Fruit fly (Drosophila melanogaster) whole organism, embryonic: ENCODE results near the gene Bet5.
A peak's percentile ranks its signal among the peaks of the same experiment; 100 is the strongest.

Source experiments
- Asciz ChIP-seq: fragments of 200-800 bp; sonication (Bioruptor generic); optimal IDR thresholded peaks from 2 replicates; lab custom pipeline; 2017; ENCODE audit warnings: missing biosample characterization, mild to moderate bottlenecking, missing genetic modification characterization, missing genetic modification reagents
- Awh ChIP-seq: fragments of 200-800 bp; sonication (Bioruptor generic); IDR thresholded peaks from 2 replicates; pipeline ENCODE4, ENCODE4 v1.3.6; 2022; ENCODE audit warnings: missing biosample characterization, missing genetic modification characterization
- Bdp1 ChIP-seq: fragments of 200-800 bp; sonication (Bioruptor generic); optimal IDR thresholded peaks from 3 replicates; lab custom pipeline; 2016; ENCODE audit warnings: missing biosample characterization, missing genetic modification characterization
- CG10147 ChIP-seq: fragments of 200-800 bp; sonication (Bioruptor generic); optimal IDR thresholded peaks from 2 replicates; lab custom pipeline; 2019; ENCODE audit warnings: missing biosample characterization, mild to moderate bottlenecking, missing genetic modification characterization, moderate library complexity
- CG10274 ChIP-seq: fragments of 200-800 bp; sonication (Bioruptor generic); optimal IDR thresholded peaks from 3 replicates; lab custom pipeline; 2017; ENCODE audit warnings: missing biosample characterization, mild to moderate bottlenecking, missing genetic modification characterization
- CG10543 ChIP-seq: fragments of 200-800 bp; sonication (Bioruptor generic); optimal IDR thresholded peaks from 3 replicates; lab custom pipeline; 2017; ENCODE audit warnings: missing biosample characterization, mild to moderate bottlenecking, missing genetic modification characterization, moderate library complexity
- CG10654 ChIP-seq: fragments of 200-800 bp; sonication (Bioruptor generic); optimal IDR thresholded peaks from 2 replicates; lab custom pipeline; 2016; ENCODE audit warnings: missing biosample characterization, missing genetic modification characterization
- CG11085 ChIP-seq: fragments of 200-800 bp; sonication (Bioruptor generic); IDR thresholded peaks from 2 replicates; pipeline ENCODE4 v1.3.6; 2022; ENCODE audit warnings: missing biosample characterization, missing genetic modification characterization
- CG12219 ChIP-seq: fragments of 200-800 bp; sonication (Bioruptor generic); optimal IDR thresholded peaks from 3 replicates; lab custom pipeline; 2018; ENCODE audit warnings: missing biosample characterization, mild to moderate bottlenecking, missing genetic modification characterization
- CG13296 ChIP-seq: fragments of 200-800 bp; sonication (Bioruptor generic); optimal IDR thresholded peaks from 3 replicates; lab custom pipeline; 2018; ENCODE audit warnings: missing biosample characterization, mild to moderate bottlenecking, missing genetic modification characterization
- CG14441 ChIP-seq: fragments of 200-800 bp; sonication (Bioruptor generic); IDR thresholded peaks from 2 replicates; pipeline ENCODE4 v1.3.6; 2022; ENCODE audit warnings: missing biosample characterization, missing genetic modification characterization
- CG14860 ChIP-seq: fragments of 200-800 bp; sonication (Bioruptor generic); IDR thresholded peaks from 3 replicates; pipeline ENCODE4 v1.3.6; 2022; ENCODE audit warnings: missing biosample characterization, missing genetic modification characterization; ENCODE audit not compliant: partially characterized antibody
- CG14965 ChIP-seq: fragments of 200-800 bp; sonication (Bioruptor generic); optimal IDR thresholded peaks from 2 replicates; lab custom pipeline; 2016; ENCODE audit warnings: missing biosample characterization, missing genetic modification characterization, borderline replicate concordance
- CG15011 ChIP-seq: fragments of 200-800 bp; sonication (Bioruptor generic); optimal IDR thresholded peaks from 3 replicates; lab custom pipeline; 2018; ENCODE audit warnings: missing biosample characterization, mild to moderate bottlenecking, missing genetic modification characterization
- CG1602 ChIP-seq: fragments of 200-800 bp; sonication (Bioruptor generic); optimal IDR thresholded peaks from 3 replicates; lab custom pipeline; 2016; ENCODE audit warnings: missing biosample characterization, missing genetic modification characterization
- CG17359 ChIP-seq: fragments of 200-800 bp; sonication (Bioruptor generic); optimal IDR thresholded peaks from 3 replicates; lab custom pipeline; 2018; ENCODE audit warnings: missing biosample characterization, mild to moderate bottlenecking, missing genetic modification characterization, moderate library complexity
- CG17802 ChIP-seq: fragments of 200-800 bp; sonication (Bioruptor generic); optimal IDR thresholded peaks from 2 replicates; lab custom pipeline; 2018; ENCODE audit warnings: missing biosample characterization, mild to moderate bottlenecking, missing genetic modification characterization, moderate library complexity
- CG31224 ChIP-seq: fragments of 200-800 bp; sonication (Bioruptor generic); IDR thresholded peaks from 2 replicates; pipeline ENCODE4 v1.3.6; 2022; ENCODE audit warnings: missing biosample characterization, missing genetic modification characterization
- CG3847 ChIP-seq: fragments of 200-800 bp; sonication (Bioruptor generic); IDR thresholded peaks from 2 replicates; pipeline ENCODE4 v1.3.6; 2022; ENCODE audit warnings: missing biosample characterization, missing genetic modification characterization
- CG6813 ChIP-seq: fragments of 200-800 bp; sonication (Bioruptor generic); optimal IDR thresholded peaks from 2 replicates; lab custom pipeline; 2017; ENCODE audit warnings: missing biosample characterization, missing genetic modification characterization, mild to moderate bottlenecking, moderate library complexity, missing genetic modification reagents
- CG7271 ChIP-seq: fragments of 200-800 bp; sonication (Bioruptor generic); optimal IDR thresholded peaks from 2 replicates; lab custom pipeline; 2018; ENCODE audit warnings: missing biosample characterization, mild to moderate bottlenecking, missing genetic modification characterization, moderate library complexity
- CG9876 ChIP-seq: fragments of 200-800 bp; sonication (Bioruptor generic); optimal IDR thresholded peaks from 2 replicates; lab custom pipeline; 2016; ENCODE audit warnings: missing biosample characterization, missing genetic modification characterization
- Doc3 ChIP-seq: fragments of 200-800 bp; sonication (Bioruptor generic); IDR thresholded peaks from 3 replicates; pipeline ENCODE4 v1.3.6; 2022; ENCODE audit warnings: missing biosample characterization, missing genetic modification characterization; ENCODE audit not compliant: partially characterized antibody
- Ets65A ChIP-seq: fragments of 200-800 bp; sonication (Bioruptor generic); peaks from one replicate; lab custom pipeline; 2016; ENCODE audit warnings: missing biosample characterization, missing genetic modification characterization
- Hr78 ChIP-seq, 2 experiments: fragments of 200-800 bp in 1 of 2; fragments of >200 bp in 1 of 2; sonication (Bioruptor generic) in 1 of 2; optimal IDR thresholded peaks; 2 replicates each; lab custom pipeline; 2017 to 2019; ENCODE audit warnings: missing biosample characterization in 2 of 2, missing genetic modification characterization in 2 of 2, mild to moderate bottlenecking in 1 of 2, moderate library complexity in 1 of 2
- Mes4 ChIP-seq: fragments of 200-800 bp; sonication (Bioruptor generic); optimal IDR thresholded peaks from 2 replicates; lab custom pipeline; 2016; ENCODE audit warnings: missing biosample characterization, missing genetic modification characterization
- NC2β ChIP-seq: fragments of 200-800 bp; sonication (Bioruptor generic); optimal IDR thresholded peaks from 2 replicates; lab custom pipeline; 2016; ENCODE audit warnings: missing biosample characterization, missing genetic modification characterization
- chinmo ChIP-seq: fragments of 200-800 bp; sonication (Bioruptor generic); IDR thresholded peaks from 4 replicates; pipeline ENCODE4 v1.3.6; 2022; ENCODE audit warnings: missing biosample characterization, missing genetic modification characterization; ENCODE audit not compliant: partially characterized antibody
- cwo ChIP-seq: fragments of 200-800 bp; sonication (Bioruptor generic); optimal IDR thresholded peaks from 3 replicates; lab custom pipeline; 2017; ENCODE audit warnings: missing biosample characterization, missing genetic modification characterization, mild to moderate bottlenecking, moderate library complexity, missing genetic modification reagents
- dimm ChIP-seq: fragments of 200-800 bp; sonication (Bioruptor generic); IDR thresholded peaks from 2 replicates; pipeline ENCODE4 v1.3.6; 2022; ENCODE audit warnings: missing biosample characterization, missing genetic modification characterization
- esg ChIP-seq: fragments of 200-800 bp; sonication (Bioruptor generic); conservative IDR thresholded peaks from 2 replicates; pipeline ENCODE4 v1.3.6; 2022; ENCODE audit warnings: missing biosample characterization, missing genetic modification characterization
- gcm ChIP-seq: fragments of 200-800 bp; sonication (Bioruptor generic); optimal IDR thresholded peaks from 2 replicates; lab custom pipeline; 2019; ENCODE audit warnings: missing biosample characterization, mild to moderate bottlenecking, missing genetic modification characterization, moderate library complexity
- her ChIP-seq: fragments of 200-800 bp; sonication (Bioruptor generic); optimal IDR thresholded peaks from 2 replicates; lab custom pipeline; 2016; ENCODE audit warnings: missing biosample characterization, missing genetic modification characterization
- hkb ChIP-seq, 2 experiments: fragments of 200-800 bp in 1 of 2; fragments of >200 bp in 1 of 2; sonication (Bioruptor generic) in 1 of 2; IDR thresholded peaks in 1 of 2; optimal IDR thresholded peaks in 1 of 2; 2 replicates each; pipeline versions ENCODE4 v1.3.6 to Lab custom; 2017 to 2022; ENCODE audit warnings: missing biosample characterization in 1 of 2, missing genetic modification characterization in 1 of 2
- jigr1 ChIP-seq: fragments of 200-800 bp; sonication (Bioruptor generic); IDR thresholded peaks from 3 replicates; pipeline ENCODE4 v1.3.6; 2022; ENCODE audit warnings: missing biosample characterization, missing genetic modification characterization
- lilli ChIP-seq: fragments of 200-800 bp; sonication (Bioruptor generic); optimal IDR thresholded peaks from 3 replicates; lab custom pipeline; 2016; ENCODE audit warnings: missing biosample characterization, missing genetic modification characterization
- mam ChIP-seq: fragments of 200-800 bp; sonication (Bioruptor generic); optimal IDR thresholded peaks from 3 replicates; lab custom pipeline; 2016; ENCODE audit warnings: missing biosample characterization, missing genetic modification characterization
- mld ChIP-seq: fragments of 200-800 bp; sonication (Bioruptor generic); IDR thresholded peaks from 3 replicates; pipeline ENCODE4 v1.3.6; 2022; ENCODE audit warnings: missing biosample characterization, missing genetic modification characterization; ENCODE audit not compliant: partially characterized antibody
- oc ChIP-seq: fragments of 200-800 bp; sonication (Bioruptor generic); optimal IDR thresholded peaks from 2 replicates; lab custom pipeline; 2018; ENCODE audit warnings: missing biosample characterization, mild to moderate bottlenecking, missing genetic modification characterization, moderate library complexity
- pb ChIP-seq: fragments of 200-800 bp; sonication (Bioruptor generic); optimal IDR thresholded peaks from 3 replicates; lab custom pipeline; 2016; ENCODE audit warnings: missing biosample characterization, missing genetic modification characterization
- peb ChIP-seq: fragments of 200-800 bp; sonication (Bioruptor generic); IDR thresholded peaks from 2 replicates; pipeline ENCODE4 v1.3.6; 2022; ENCODE audit warnings: missing biosample characterization, missing genetic modification characterization
- pfk ChIP-seq: fragments of 200-800 bp; sonication (Bioruptor generic); optimal IDR thresholded peaks from 2 replicates; lab custom pipeline; 2018; ENCODE audit warnings: missing biosample characterization, mild to moderate bottlenecking, missing genetic modification characterization, moderate library complexity
- pum ChIP-seq: fragments of 200-800 bp; sonication (Bioruptor generic); optimal IDR thresholded peaks from 2 replicates; lab custom pipeline; 2016; ENCODE audit warnings: missing biosample characterization, missing genetic modification characterization
- rib ChIP-seq: fragments of 200-800 bp; sonication (Bioruptor generic); IDR thresholded peaks from 2 replicates; pipeline ENCODE4 v1.3.6; 2022; ENCODE audit warnings: missing biosample characterization, missing genetic modification characterization
- sens ChIP-seq: fragments of 200-800 bp; sonication (Bioruptor generic); peaks from one replicate; lab custom pipeline; 2016; ENCODE audit warnings: missing biosample characterization, missing genetic modification characterization
- tna ChIP-seq: fragments of 200-800 bp; sonication (Bioruptor generic); IDR thresholded peaks from 2 replicates; pipeline ENCODE4 v1.3.6; 2022; ENCODE audit warnings: missing biosample characterization, missing genetic modification characterization; ENCODE audit not compliant: partially characterized antibody
- unpg ChIP-seq: fragments of 200-800 bp; sonication (Bioruptor generic); optimal IDR thresholded peaks from 3 replicates; lab custom pipeline; 2018; ENCODE audit warnings: missing biosample characterization, mild to moderate bottlenecking, missing genetic modification characterization, moderate library complexity
- zfh2 ChIP-seq: fragments of 200-800 bp; sonication (Bioruptor generic); optimal IDR thresholded peaks from 2 replicates; lab custom pipeline; 2016; ENCODE audit warnings: missing biosample characterization, missing genetic modification characterization

Bet5 gene

dm6 chr3R:30208766-30209484, 28.9 kb downstream of the Bet5 start, which contains the start of gene RpS7 (continued):
- TF ChIP-seq CG1602 (GFP tag; lab: Kevin White, UChicago) (no peak), Mes4 (peak; percentile 82), CG10543 (GFP tag; lab: Kevin White, UChicago) (peak; percentile 88), NC2β (peak; percentile 93), CG13296 (GFP tag; lab: Kevin White, UChicago) (peak; percentile 89), mam (peak; percentile 25), jigr1 (GFP tag; lab: Robert Waterston, UW) (no peak), rib (GFP tag; lab: Robert Waterston, UW) (peak; percentile 66), CG10654 (GFP tag; lab: Kevin White, UChicago) (peak; percentile 55), Bdp1 (GFP tag; lab: Kevin White, UChicago) (peak; percentile 53), CG15011 (peak; percentile 35), gcm (GFP tag; lab: Kevin White, UChicago) (peak; percentile 74), esg (GFP tag; lab: Robert Waterston, UW) (0 out of 2 replicates have a peak, but pooled peaks have one; percentile 8), CG31224 (peak; percentile 73), CG7271 (tag; lab: Kevin White, UChicago) (peak; percentile 74), Asciz (GFP tag; lab: Kevin White, UChicago) (peak; percentile 78), Awh (GFP tag; lab: Robert Waterston, UW) (peak; percentile 83), pb (GFP tag; lab: Kevin White, UChicago) (peak; percentile 60), dimm (GFP tag; lab: Robert Waterston, UW) (peak; percentile 18; the same call in 1 of the 2 replicates), CG14860 (GFP tag; lab: Robert Waterston, UW) (peak; percentile 98), peb (GFP tag; lab: Robert Waterston, UW) (peak; percentile 62; the same call in 1 of the 2 replicates), CG9876 (peak; percentile 38), lilli (GFP tag; lab: Kevin White, UChicago) (peak; percentile 47), Doc3 (peak; percentile 98), CG12219 (GFP tag; lab: Kevin White, UChicago) (peak; percentile 71), unpg (peak; percentile 71), hkb (optimal IDR thresholded peaks at IDR 0.05; lab: Kevin White, UChicago) (peak; percentile 36), hkb (GFP tag; IDR thresholded peaks at IDR 0.05; lab: Robert Waterston, UW) (peak; percentile 81), zfh2 (GFP tag; lab: Kevin White, UChicago) (peak; percentile 31), CG14965 (GFP tag; lab: Kevin White, UChicago) (no peak), pum (GFP tag; lab: Kevin White, UChicago) (no peak), CG11085 (GFP tag; lab: Robert Waterston, UW) (peak; percentile 80), CG17359 (peak; percentile 67), Ets65A (GFP tag; lab: Kevin White, UChicago) (peak; percentile 93), sens (peak; percentile 92), chinmo (GFP tag; lab: Robert Waterston, UW) (peak; percentile 93; the same call in 2 of the 4 replicates), CG14441 (GFP tag; lab: Robert Waterston, UW) (peak; percentile 57), her (GFP tag; lab: Kevin White, UChicago) (peak; percentile 96), oc (peak; percentile 32), tna (GFP tag; lab: Robert Waterston, UW) (peak; percentile 93), CG3847 (GFP tag; lab: Robert Waterston, UW) (peak; percentile 85), CG6813 (GFP tag; lab: Kevin White, UChicago) (peak; percentile 81), CG10274 (GFP tag; lab: Kevin White, UChicago) (peak; percentile 58), Hr78 (GFP tag; optimal IDR thresholded peaks at IDR 0.05; lab: Kevin White, UChicago) (peak in 1 of 2 experiments; percentile 12), pfk (peak; percentile 71), cwo (GFP tag; lab: Kevin White, UChicago) (peak; percentile 32), CG17802 (peak; percentile 60), mld (peak; percentile 89), CG10147 (GFP tag; lab: Kevin White, UChicago) (peak; percentile 49)
